Worm (Caenorhabditis elegans) whole organism, L4 larva: ENCODE measurements around the gene M163.22.

Source experiments
- F37D6.2 ChIP-seq: sonication (generic microtip); optimal IDR thresholded peaks from 2 replicates; lab custom pipeline; 2016; ENCODE audit warnings: mild to moderate bottlenecking, missing genetic modification characterization, missing compliant biosample characterization
- T20F7.1 ChIP-seq: fragments of 200-800 bp; sonication (Bioruptor generic); optimal IDR thresholded peaks from 2 replicates; lab custom pipeline; 2018; ENCODE audit warnings: mild to moderate bottlenecking, missing genetic modification characterization, missing compliant biosample characterization
- T26A8.4 ChIP-seq: fragments of 200-800 bp; sonication (Bioruptor generic); IDR thresholded peaks from 2 replicates; pipeline ENCODE4 v1.3.6; 2022; ENCODE audit warnings: missing genetic modification characterization, missing compliant biosample characterization
- Y75B8A.6 ChIP-seq: fragments of 200-800 bp; sonication (Bioruptor generic); IDR thresholded peaks from 2 replicates; pipeline ENCODE4 v1.3.6; 2022; ENCODE audit warnings: missing genetic modification reagents, missing genetic modification characterization, missing compliant biosample characterization
- ZK337.2 ChIP-seq: fragments of 200-800 bp; sonication (Bioruptor generic); IDR thresholded peaks from 2 replicates; pipeline ENCODE4 v1.3.6; 2022; ENCODE audit warnings: missing genetic modification reagents, missing genetic modification characterization, missing compliant biosample characterization
- arid-1 ChIP-seq: fragments of 200-800 bp; sonication (Bioruptor generic); conservative IDR thresholded peaks from 2 replicates; pipeline ENCODE4 v1.3.6; 2022; ENCODE audit warnings: missing genetic modification reagents, missing genetic modification characterization, missing compliant biosample characterization
- attf-4 ChIP-seq: sonication (generic microtip); optimal IDR thresholded peaks from 3 replicates; lab custom pipeline; 2017; ENCODE audit warnings: missing biosample characterization, missing genetic modification characterization
- ceh-28 ChIP-seq: fragments of 150-350 bp; optimal IDR thresholded peaks from 2 replicates; lab custom pipeline; 2014; ENCODE audit warnings: missing biosample characterization, missing genetic modification reagents, missing genetic modification characterization
- cey-2 ChIP-seq: sonication (generic microtip); optimal IDR thresholded peaks from 3 replicates; lab custom pipeline; 2017; ENCODE audit warnings: missing genetic modification characterization, mild to moderate bottlenecking, missing compliant biosample characterization, antibody characterized with exemption, borderline replicate concordance; ENCODE audit not compliant: insufficient read depth
- ctbp-1 ChIP-seq: fragments of 200-800 bp; sonication (Bioruptor generic); IDR thresholded peaks from 2 replicates; pipeline ENCODE4 v1.3.6; 2022; ENCODE audit warnings: missing genetic modification reagents, missing genetic modification characterization, missing compliant biosample characterization
- daf-12 ChIP-seq: fragments of 150-350 bp; optimal IDR thresholded peaks from 2 replicates; lab custom pipeline; 2014; ENCODE audit warnings: missing biosample characterization, missing genetic modification reagents, missing genetic modification characterization
- daf-19 ChIP-seq: fragments of 200-800 bp; sonication (Bioruptor generic); conservative IDR thresholded peaks from 2 replicates; pipeline ENCODE4 v1.3.6; 2022; ENCODE audit warnings: missing genetic modification characterization, missing compliant biosample characterization
- dmd-6 ChIP-seq: fragments of 200-800 bp; sonication (Bioruptor generic); IDR thresholded peaks from 2 replicates; pipeline ENCODE4 v1.3.6; 2022; ENCODE audit warnings: missing genetic modification reagents, missing genetic modification characterization, missing compliant biosample characterization
- dmd-8 ChIP-seq: fragments of 200-800 bp; sonication (Bioruptor generic); IDR thresholded peaks from 2 replicates; pipeline ENCODE4 v1.3.6; 2022; ENCODE audit warnings: missing genetic modification characterization, missing compliant biosample characterization
- duxl-1 ChIP-seq: sonication (generic microtip); optimal IDR thresholded peaks from 2 replicates; lab custom pipeline; 2016; ENCODE audit warnings: mild to moderate bottlenecking, missing genetic modification characterization, moderate library complexity, missing compliant biosample characterization; ENCODE audit not compliant: poor library complexity
- dve-1 ChIP-seq: sonication (generic microtip); optimal IDR thresholded peaks from 2 replicates; lab custom pipeline; 2017; ENCODE audit warnings: antibody characterized with exemption, mild to moderate bottlenecking, missing genetic modification characterization, missing compliant biosample characterization; ENCODE audit not compliant: insufficient read depth
- hlh-11 ChIP-seq: fragments of 200-800 bp; sonication (Bioruptor generic); optimal IDR thresholded peaks from 2 replicates; lab custom pipeline; 2018; ENCODE audit warnings: mild to moderate bottlenecking, missing genetic modification characterization, missing compliant biosample characterization
- hmg-1.1 ChIP-seq: fragments of 200-800 bp; sonication (Bioruptor generic); IDR thresholded peaks from 2 replicates; pipeline ENCODE4 v1.3.6; 2022; ENCODE audit warnings: missing genetic modification reagents, missing genetic modification characterization, missing compliant biosample characterization
- jun-1 ChIP-seq: fragments of 150-350 bp; optimal IDR thresholded peaks from 2 replicates; lab custom pipeline; 2014; ENCODE audit warnings: missing biosample characterization, missing genetic modification reagents, missing genetic modification characterization
- lin-1 ChIP-seq: fragments of 200-800 bp; sonication (Bioruptor generic); IDR thresholded peaks from 2 replicates; pipeline ENCODE4 v1.3.6; 2022; ENCODE audit warnings: missing genetic modification reagents, missing genetic modification characterization, missing compliant biosample characterization
- lin-15B ChIP-seq: fragments of 150-350 bp; sonication (generic microtip); optimal IDR thresholded peaks from 3 replicates; lab custom pipeline; 2014; ENCODE audit warnings: missing biosample characterization, missing genetic modification characterization
- lin-29 ChIP-seq: fragments of 200-800 bp; sonication (Bioruptor generic); IDR thresholded peaks from 2 replicates; pipeline ENCODE4 v1.3.6; 2022; ENCODE audit warnings: missing genetic modification reagents, missing genetic modification characterization, missing compliant biosample characterization
- lsy-2 ChIP-seq, 2 experiments: fragments of 150-350 bp in 1 of 2; sonication (generic microtip) in 1 of 2; optimal IDR thresholded peaks; 2 replicates each; lab custom pipeline; 2014 to 2017; ENCODE audit warnings: missing biosample characterization in 2 of 2, missing genetic modification characterization in 2 of 2
- madf-5 ChIP-seq, 2 experiments: fragments of 200-800 bp; sonication (Bioruptor generic); IDR thresholded peaks; 2 replicates each; pipeline ENCODE4 v1.3.6; 2022; ENCODE audit warnings: missing compliant biosample characterization in 2 of 2, missing genetic modification characterization in 2 of 2
- madf-9 ChIP-seq: fragments of 200-800 bp; sonication (Bioruptor generic); conservative IDR thresholded peaks from 2 replicates; pipeline ENCODE4 v1.3.6; 2022; ENCODE audit warnings: missing genetic modification reagents, missing genetic modification characterization, missing compliant biosample characterization
- mep-1 ChIP-seq: fragments of 150-350 bp; sonication (generic microtip); optimal IDR thresholded peaks from 3 replicates; lab custom pipeline; 2014; ENCODE audit warnings: missing biosample characterization, missing genetic modification characterization
- mes-2 ChIP-seq: sonication (generic microtip); optimal IDR thresholded peaks from 2 replicates; lab custom pipeline; 2016; ENCODE audit warnings: missing genotype, mild to moderate bottlenecking, missing genetic modification characterization, missing compliant biosample characterization; ENCODE audit not compliant: poor library complexity, severe bottlenecking
- nhr-10 ChIP-seq: fragments of 150-350 bp; optimal IDR thresholded peaks from 2 replicates; lab custom pipeline; 2014; ENCODE audit warnings: missing biosample characterization, missing genetic modification characterization
- nhr-111 ChIP-seq: fragments of 200-800 bp; sonication (Bioruptor generic); optimal IDR thresholded peaks from 2 replicates; lab custom pipeline; 2018; ENCODE audit warnings: mild to moderate bottlenecking, missing genetic modification characterization, missing compliant biosample characterization
- nhr-237 ChIP-seq: sonication (generic microtip); optimal IDR thresholded peaks from 2 replicates; lab custom pipeline; 2017; ENCODE audit warnings: missing biosample characterization, missing genetic modification characterization
- nhr-41 ChIP-seq: fragments of 200-800 bp; sonication (Bioruptor generic); IDR thresholded peaks from 2 replicates; pipeline ENCODE4 v1.3.6; 2022; ENCODE audit warnings: missing genetic modification reagents, missing genetic modification characterization, missing compliant biosample characterization
- nhr-48 ChIP-seq: sonication (generic microtip); optimal IDR thresholded peaks from 2 replicates; lab custom pipeline; 2016; ENCODE audit warnings: mild to moderate bottlenecking, missing genetic modification characterization, missing compliant biosample characterization
- nhr-6 ChIP-seq: fragments of 150-350 bp; optimal IDR thresholded peaks from 2 replicates; lab custom pipeline; 2014; ENCODE audit warnings: missing biosample characterization, missing genetic modification characterization
- pha-4 ChIP-seq, 2 experiments: fragments of 150-350 bp in 1 of 2; fragments of 200-800 bp in 1 of 2; sonication (Bioruptor generic) in 1 of 2; IDR thresholded peaks in 1 of 2; optimal IDR thresholded peaks in 1 of 2; 2 replicates each; pipeline versions ENCODE4 v1.3.6 to Lab custom; 2014 to 2022; ENCODE audit warnings: missing genetic modification characterization in 2 of 2, missing genetic modification reagents in 2 of 2, missing biosample characterization in 1 of 2, missing compliant biosample characterization in 1 of 2
- saeg-2 ChIP-seq: fragments of 200-800 bp; sonication (Bioruptor generic); IDR thresholded peaks from 2 replicates; pipeline ENCODE4 v1.3.6; 2022; ENCODE audit warnings: missing genetic modification reagents, missing genetic modification characterization, missing compliant biosample characterization
- set-16 ChIP-seq: fragments of 200-800 bp; sonication (Bioruptor generic); IDR thresholded peaks from 2 replicates; pipeline ENCODE4 v1.3.6; 2022; ENCODE audit warnings: missing genetic modification reagents, missing genetic modification characterization, missing compliant biosample characterization
- skn-1 ChIP-seq: fragments of 150-350 bp; optimal IDR thresholded peaks from 2 replicates; lab custom pipeline; 2014; ENCODE audit warnings: missing biosample characterization, missing genetic modification characterization
- snpc-1.2 ChIP-seq: fragments of 200-800 bp; sonication (Bioruptor generic); IDR thresholded peaks from 2 replicates; pipeline ENCODE4 v1.3.6; 2022; ENCODE audit warnings: missing genetic modification reagents, missing genetic modification characterization, missing compliant biosample characterization
- snpc-4 ChIP-seq: fragments of 150-350 bp; optimal IDR thresholded peaks from 2 replicates; lab custom pipeline; 2014; ENCODE audit warnings: missing biosample characterization, missing genetic modification characterization
- spr-1 ChIP-seq: sonication (generic microtip); optimal IDR thresholded peaks from 2 replicates; lab custom pipeline; 2016; ENCODE audit warnings: mild to moderate bottlenecking, missing genetic modification characterization, missing compliant biosample characterization
- spr-3 ChIP-seq: fragments of 200-800 bp; sonication (Bioruptor generic); optimal IDR thresholded peaks from 2 replicates; lab custom pipeline; 2018; ENCODE audit warnings: mild to moderate bottlenecking, missing genetic modification characterization, missing compliant biosample characterization
- tag-97 ChIP-seq: fragments of 200-800 bp; sonication (Bioruptor generic); IDR thresholded peaks from 2 replicates; pipeline ENCODE4 v1.3.6; 2022; ENCODE audit warnings: missing genetic modification characterization, missing compliant biosample characterization
- tra-1 ChIP-seq: fragments of 200-800 bp; sonication (Bioruptor generic); IDR thresholded peaks from 2 replicates; pipeline ENCODE4 v1.3.6; 2022; ENCODE audit warnings: missing genetic modification reagents, missing genetic modification characterization, missing compliant biosample characterization
- zfp-3 ChIP-seq: fragments of 200-800 bp; sonication (Bioruptor generic); conservative IDR thresholded peaks from 2 replicates; pipeline ENCODE4 v1.3.6; 2022; ENCODE audit warnings: missing genetic modification reagents, missing genetic modification characterization, missing compliant biosample characterization
- zip-2 ChIP-seq: fragments of 150-350 bp; optimal IDR thresholded peaks from 2 replicates; lab custom pipeline; 2014; ENCODE audit warnings: missing biosample characterization, missing genetic modification characterization
- ztf-11 ChIP-seq: fragments of 150-350 bp; optimal IDR thresholded peaks from 2 replicates; lab custom pipeline; 2014; ENCODE audit warnings: missing biosample characterization, missing genetic modification characterization
- ztf-7 ChIP-seq: fragments of 150-350 bp; optimal IDR thresholded peaks from 2 replicates; lab custom pipeline; 2014; ENCODE audit warnings: missing biosample characterization, missing genetic modification characterization

The M163.22 gene

ce11 chrX:14478193-14478592 is 12.5 kb downstream of the M163.22 start:
- TF ChIP-seq lin-1 (GFP tag; lab: Robert Waterston, UW) (no peak), F37D6.2 (peak; percentile 65), lsy-2 (tag; optimal IDR thresholded peaks at IDR 0.05; lab: Kevin White, UChicago) (peak in 1 of 2 experiments; percentile 73), spr-3 (GFP tag; lab: Kevin White, UChicago) (no peak), skn-1 (no peak), ztf-7 (tag; lab: Kevin White, UChicago) (no peak), dmd-8 (GFP tag; lab: Robert Waterston, UW) (no peak), snpc-4 (tag; lab: Kevin White, UChicago) (peak; percentile 87), nhr-41 (GFP tag; lab: Robert Waterston, UW) (no peak), arid-1 (GFP tag; lab: Robert Waterston, UW) (no peak), pha-4 (GFP tag; IDR thresholded peaks at IDR 0.05; lab: Robert Waterston, UW) (no peak), pha-4 (tag; optimal IDR thresholded peaks at IDR 0.05; lab: Kevin White, UChicago) (no peak), duxl-1 (peak; percentile 17), madf-5 (GFP tag; IDR thresholded peaks at IDR 0.05; lab: Robert Waterston, UW) (no peak), lin-15B (no peak), tra-1 (GFP tag; lab: Robert Waterston, UW) (no peak), zip-2 (tag; lab: Kevin White, UChicago) (no peak), cey-2 (tag; lab: Kevin White, UChicago) (no peak), hmg-1.1 (GFP tag; lab: Robert Waterston, UW) (peak; percentile 48), saeg-2 (GFP tag; lab: Robert Waterston, UW) (no peak), nhr-10 (no peak), mes-2 (tag; lab: Kevin White, UChicago) (peak; percentile 54), Y75B8A.6 (GFP tag; lab: Robert Waterston, UW) (no peak), dve-1 (tag; lab: Kevin White, UChicago) (peak; percentile 51), ceh-28 (no peak)

ce11 chrX:14478743-14479428 is 13.2 kb downstream of the M163.22 start, which contains the start of gene M163.11:
TSS of gene M163.11 (plus strand) at chrX:14479378.
- peak; percentile 61 for TF ChIP-seq zip-2 (tag; lab: Kevin White, UChicago)
- TF ChIP-seq hlh-11 (tag; lab: Kevin White, UChicago) = peak; percentile 25
- peak; percentile 73; the same call in 1 of the 2 replicates for TF ChIP-seq nhr-41 (GFP tag; lab: Robert Waterston, UW)
- peak; percentile 22; the same call in 1 of the 2 replicates for TF ChIP-seq T26A8.4 (GFP tag; lab: Robert Waterston, UW)
- 0 out of 2 replicates have a peak, but pooled peaks have one; percentile 21 for TF ChIP-seq daf-19 (GFP tag; lab: Robert Waterston, UW)
- no peak for TF ChIP-seq nhr-111
- TF ChIP-seq zfp-3 (GFP tag; lab: Robert Waterston, UW) = peak; percentile 77; the same call in 1 of the 2 replicates
- TF ChIP-seq jun-1 (tag; lab: Kevin White, UChicago) = no peak
- TF ChIP-seq T20F7.1 = peak; percentile 43
- peak; percentile 64 for TF ChIP-seq ctbp-1 (GFP tag; lab: Robert Waterston, UW)
- TF ChIP-seq spr-1 (tag; lab: Kevin White, UChicago) = no peak
- TF ChIP-seq ztf-11 (tag; lab: Kevin White, UChicago) = no peak
- peak; percentile 77 for TF ChIP-seq snpc-1.2
- TF ChIP-seq nhr-6 (tag; lab: Kevin White, UChicago) = no peak
- no peak for TF ChIP-seq lin-29 (GFP tag; lab: Robert Waterston, UW)
- peak; percentile 38 for TF ChIP-seq mep-1 (tag; lab: Kevin White, UChicago)
- peak; percentile 77 for TF ChIP-seq madf-9 (GFP tag; lab: Robert Waterston, UW)
- peak; percentile 39 for TF ChIP-seq dve-1 (tag; lab: Kevin White, UChicago)
- TF ChIP-seq attf-4 (tag; lab: Kevin White, UChicago) = no peak
- TF ChIP-seq daf-12 (tag; lab: Kevin White, UChicago) = no peak
- TF ChIP-seq duxl-1 = peak; percentile 64
- TF ChIP-seq ZK337.2 (GFP tag; lab: Robert Waterston, UW) = peak; percentile 75; the same call in 1 of the 2 replicates
- no peak for TF ChIP-seq F37D6.2
- no peak for TF ChIP-seq set-16 (GFP tag; lab: Robert Waterston, UW)
- peak; percentile 1 for TF ChIP-seq nhr-48 (tag; lab: Kevin White, UChicago)
- no peak for TF ChIP-seq nhr-237 (tag; lab: Kevin White, UChicago)
- peak; percentile 36 to 72; a peak in 2 of 4 replicates for TF ChIP-seq madf-5 (GFP tag; IDR thresholded peaks at IDR 0.05; lab: Robert Waterston, UW)
- TF ChIP-seq lsy-2 (tag; optimal IDR thresholded peaks at IDR 0.05; lab: Kevin White, UChicago) = no peak
- TF ChIP-seq lin-15B = no peak
- TF ChIP-seq tag-97 (GFP tag; lab: Robert Waterston, UW) = no peak
- TF ChIP-seq dmd-6 (GFP tag; lab: Robert Waterston, UW) = peak; percentile 59
